Worm (Caenorhabditis elegans) whole organism, L1 larva: ENCODE data around the gene rod-1.

Experiments
- alr-1 ChIP-seq: fragments of 200-800 bp; sonication (Bioruptor generic); optimal IDR thresholded peaks from 2 replicates; lab custom pipeline; 2018; ENCODE audit warnings: borderline replicate concordance, mild to moderate bottlenecking, missing genetic modification characterization, missing compliant biosample characterization
- egl-27 ChIP-seq, 2 experiments: fragments of 150-350 bp in 1 of 2; sonication (generic microtip); optimal IDR thresholded peaks; 3 replicates each; lab custom pipeline; 2017 to 2018; ENCODE audit warnings: missing biosample characterization in 2 of 2, missing genetic modification characterization in 2 of 2, missing genetic modification reagents in 2 of 2
- grh-1 ChIP-seq: fragments of 200-800 bp; sonication (Bioruptor generic); IDR thresholded peaks from 2 replicates; pipeline ENCODE4 v1.3.6; 2022; ENCODE audit warnings: missing genetic modification reagents, missing genetic modification characterization, missing compliant biosample characterization
- lin-15B ChIP-seq: fragments of 150-350 bp; sonication (generic microtip); optimal IDR thresholded peaks from 3 replicates; lab custom pipeline; 2014; ENCODE audit warnings: missing biosample characterization, missing genetic modification characterization
- snpc-4 ChIP-seq: fragments of 150-350 bp; optimal IDR thresholded peaks from 2 replicates; lab custom pipeline; 2014; ENCODE audit warnings: missing biosample characterization, missing genetic modification characterization

- TF ChIP-seq alr-1 (tag; lab: Kevin White, UChicago) (no peak), lin-15B (tag; lab: Kevin White, UChicago) (no peak), egl-27 (tag; optimal IDR thresholded peaks at IDR 0.05; lab: Kevin White, UChicago) (no peak), grh-1 (GFP tag; lab: Robert Waterston, UW) (no peak), snpc-4 (tag; lab: Kevin White, UChicago) (no peak)
Observed at ce11 chrIV:7510829-7511228, 32.6 kb downstream of the rod-1 start.
